Fruit fly (Drosophila melanogaster) Kc167 (cell line): ENCODE results near the gene qua.

Experiments
- Myc ChIP-seq: fragments of >200 bp; optimal IDR thresholded peaks from 2 replicates; lab custom pipeline; 2017; ENCODE audit warnings: missing external identifiers
- Sin3A ChIP-seq: fragments of >200 bp; optimal IDR thresholded peaks from 2 replicates; lab custom pipeline; 2018; ENCODE audit warnings: missing external identifiers
- h ChIP-seq: fragments of >200 bp; optimal IDR thresholded peaks from 3 replicates; lab custom pipeline; 2018; ENCODE audit warnings: missing external identifiers
- insv ChIP-seq: fragments of >200 bp; optimal IDR thresholded peaks from 3 replicates; lab custom pipeline; 2018; ENCODE audit warnings: missing external identifiers
- psq ChIP-seq: fragments of >200 bp; optimal IDR thresholded peaks from 2 replicates; lab custom pipeline; 2017; ENCODE audit warnings: missing external identifiers
- ttk ChIP-seq: sonication (Bioruptor generic); optimal IDR thresholded peaks from 2 replicates; lab custom pipeline; 2017; ENCODE audit warnings: missing external identifiers

DNA sequence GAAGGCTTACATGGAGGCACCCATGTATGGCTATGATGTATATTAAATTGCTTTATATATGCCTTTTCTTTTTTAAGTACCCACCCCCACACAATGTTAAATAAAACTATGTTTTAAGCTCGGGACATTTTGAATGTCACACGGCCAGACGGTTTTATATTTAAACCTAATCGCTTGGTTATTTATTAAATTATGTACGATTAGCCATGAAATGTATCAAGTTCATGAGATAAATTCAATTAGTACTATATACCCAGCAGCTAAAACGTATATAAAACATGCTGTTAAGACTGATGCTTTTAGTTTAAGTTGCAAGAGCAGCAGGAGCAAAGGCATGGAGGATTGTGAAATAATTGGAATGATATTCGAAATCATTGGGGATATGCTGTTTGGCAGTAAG lies 11.6 kb downstream of the qua start, which contains the start of the genes CG43221 and CG43645:
- TF ChIP-seq Myc = no peak
- no peak for TF ChIP-seq psq (lab: Kevin White, UChicago)
- no peak for TF ChIP-seq insv (lab: Kevin White, UChicago)
- TF ChIP-seq ttk = no peak
- TF ChIP-seq h (lab: Kevin White, UChicago) = no peak
- no peak for TF ChIP-seq Sin3A (lab: Kevin White, UChicago)
